Worm (Caenorhabditis elegans) whole organism, late embryonic: Measurements from ENCODE around the gene C10A4.3.

Experiments used
- K02D7.2 ChIP-seq: sonication (generic microtip); optimal IDR thresholded peaks from 2 replicates; lab custom pipeline; 2017; ENCODE audit warnings: mild to moderate bottlenecking, missing genetic modification characterization, missing compliant biosample characterization
- ama-1 ChIP-seq: fragments of 150-350 bp; optimal IDR thresholded peaks from 2 replicates; lab custom pipeline; 2014
- ceh-30 ChIP-seq: fragments of 150-350 bp; optimal IDR thresholded peaks from 2 replicates; lab custom pipeline; 2014; ENCODE audit warnings: missing biosample characterization, missing genetic modification characterization
- dve-1 ChIP-seq: sonication (generic microtip); optimal IDR thresholded peaks from 2 replicates; lab custom pipeline; 2017; ENCODE audit warnings: antibody characterized with exemption, mild to moderate bottlenecking, missing genetic modification characterization, missing compliant biosample characterization
- ets-4 ChIP-seq: sonication (generic microtip); optimal IDR thresholded peaks from 2 replicates; lab custom pipeline; 2016; ENCODE audit warnings: missing genetic modification characterization, missing compliant biosample characterization
- fkh-10 ChIP-seq: fragments of 150-350 bp; optimal IDR thresholded peaks from 2 replicates; lab custom pipeline; 2014; ENCODE audit warnings: missing biosample characterization, missing genetic modification reagents, missing genetic modification characterization
- nhr-11 ChIP-seq: fragments of 150-350 bp; optimal IDR thresholded peaks from 2 replicates; lab custom pipeline; 2014; ENCODE audit warnings: missing biosample characterization, missing genetic modification characterization
- sox-4 ChIP-seq: sonication (generic microtip); optimal IDR thresholded peaks from 2 replicates; lab custom pipeline; 2017; ENCODE audit warnings: mild to moderate bottlenecking, missing genetic modification characterization, inconsistent platforms, missing compliant biosample characterization
- unc-3 ChIP-seq, 2 experiments: fragments of 200-800 bp in 1 of 2; sonication (Bioruptor generic) in 1 of 2; sonication (generic microtip) in 1 of 2; conservative IDR thresholded peaks in 1 of 2; optimal IDR thresholded peaks in 1 of 2; 2 replicates each; pipeline versions ENCODE4 v1.3.6 to Lab custom; 2016 to 2022; ENCODE audit warnings: missing compliant biosample characterization in 2 of 2, missing genetic modification characterization in 2 of 2, missing genetic modification reagents in 1 of 2
- unc-42 ChIP-seq: sonication (generic microtip); optimal IDR thresholded peaks from 2 replicates; lab custom pipeline; 2016; ENCODE audit warnings: missing genotype, missing genetic modification characterization, missing compliant biosample characterization

DNA sequence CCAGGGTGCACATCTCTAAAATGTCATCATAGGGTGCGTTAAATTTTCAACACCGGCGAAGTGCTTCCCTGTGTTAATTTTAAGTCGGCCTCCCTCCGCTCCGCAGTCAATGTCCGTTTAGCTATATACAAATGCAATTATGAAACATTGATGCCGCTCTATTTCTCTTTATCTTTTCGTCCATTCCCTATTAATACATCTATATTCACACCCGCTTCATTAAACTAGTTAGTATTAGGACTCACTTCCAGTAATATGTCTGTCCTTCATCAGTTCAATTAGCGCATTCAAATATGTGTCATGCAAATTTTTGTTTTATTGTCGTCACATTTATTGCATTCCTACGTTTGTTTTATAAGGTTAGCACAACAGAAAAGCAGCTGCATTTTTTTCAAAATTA is 33.5 kb upstream of the C10A4.3 start:
- TF ChIP-seq sox-4 (tag; lab: Kevin White, UChicago) (no peak), ama-1 (lab: Kevin White, UChicago) (no peak), dve-1 (no peak), nhr-11 (tag; lab: Kevin White, UChicago) (no peak), unc-3 (GFP tag; conservative IDR thresholded peaks at IDR 0.05; lab: Robert Waterston, UW) (no peak), unc-3 (tag; optimal IDR thresholded peaks at IDR 0.05; lab: Kevin White, UChicago) (no peak), fkh-10 (GFP tag; lab: Kevin White, UChicago) (no peak), K02D7.2 (tag; lab: Kevin White, UChicago) (no peak), unc-42 (tag; lab: Kevin White, UChicago) (peak; percentile 68), ets-4 (tag; lab: Kevin White, UChicago) (no peak), ceh-30 (tag; lab: Kevin White, UChicago) (no peak)
